Worm (Caenorhabditis elegans) whole organism, L2 larva: ENCODE measurements around the gene srx-58.
"Not testable (repeated sequence)": the region's sequence is repeated elsewhere in the genome, so short reads cannot be mapped to it uniquely, and the experiment has no call there.

Source experiments
- F13H6.1 ChIP-seq: sonication (generic microtip); optimal IDR thresholded peaks from 2 replicates; lab custom pipeline; 2016; ENCODE audit warnings: missing genetic modification characterization, missing compliant biosample characterization
- R02D3.7 ChIP-seq: fragments of 150-350 bp; optimal IDR thresholded peaks from 2 replicates; lab custom pipeline; 2014; ENCODE audit warnings: missing biosample characterization, missing genetic modification characterization
- Y55F3AM.14 ChIP-seq: fragments of 200-800 bp; sonication (Bioruptor generic); optimal IDR thresholded peaks from 2 replicates; lab custom pipeline; 2018; ENCODE audit warnings: mild to moderate bottlenecking, missing genetic modification characterization, missing compliant biosample characterization
- alr-1 ChIP-seq: fragments of 150-350 bp; optimal IDR thresholded peaks from 2 replicates; lab custom pipeline; 2014; ENCODE audit warnings: missing biosample characterization, missing genetic modification characterization
- ama-1 ChIP-seq: fragments of 150-350 bp; optimal IDR thresholded peaks from 2 replicates; lab custom pipeline; 2018; ENCODE audit warnings: inconsistent platforms
- blmp-1 ChIP-seq: sonication (generic microtip); optimal IDR thresholded peaks from 2 replicates; lab custom pipeline; 2017; ENCODE audit warnings: missing genetic modification characterization, mild to moderate bottlenecking, missing compliant biosample characterization, antibody characterized with exemption, moderate library complexity; ENCODE audit not compliant: insufficient read depth
- ceh-16 ChIP-seq: fragments of 150-350 bp; optimal IDR thresholded peaks from 2 replicates; lab custom pipeline; 2014; ENCODE audit warnings: missing biosample characterization, missing genetic modification characterization
- ceh-82 ChIP-seq: fragments of 150-350 bp; optimal IDR thresholded peaks from 2 replicates; lab custom pipeline; 2014; ENCODE audit warnings: missing biosample characterization, missing genetic modification characterization
- crh-2 ChIP-seq: sonication (generic microtip); optimal IDR thresholded peaks from 2 replicates; lab custom pipeline; 2017; ENCODE audit warnings: missing biosample characterization, missing genetic modification characterization
- elt-1 ChIP-seq: fragments of 150-350 bp; optimal IDR thresholded peaks from 2 replicates; lab custom pipeline; 2014; ENCODE audit warnings: missing biosample characterization, missing genetic modification characterization
- fos-1 ChIP-seq: fragments of 150-350 bp; optimal IDR thresholded peaks from 2 replicates; lab custom pipeline; 2014; ENCODE audit warnings: missing biosample characterization, missing genetic modification characterization
- gmeb-1 ChIP-seq: fragments of 150-350 bp; optimal IDR thresholded peaks from 2 replicates; lab custom pipeline; 2014; ENCODE audit warnings: missing biosample characterization, missing genetic modification characterization
- lin-11 ChIP-seq: fragments of 150-350 bp; sonication (generic microtip); optimal IDR thresholded peaks from 2 replicates; lab custom pipeline; 2014; ENCODE audit warnings: missing biosample characterization, missing genetic modification characterization, inconsistent platforms, mixed read lengths
- lin-13 ChIP-seq: fragments of 150-350 bp; optimal IDR thresholded peaks from 2 replicates; lab custom pipeline; 2014; ENCODE audit warnings: missing biosample characterization, missing genetic modification reagents, missing genetic modification characterization
- lin-39 ChIP-seq: fragments of 150-350 bp; optimal IDR thresholded peaks from 2 replicates; lab custom pipeline; 2014; ENCODE audit warnings: missing biosample characterization, missing genetic modification reagents, missing genetic modification characterization
- lsy-2 ChIP-seq, 2 experiments: fragments of 150-350 bp in 1 of 2; sonication (generic microtip) in 1 of 2; optimal IDR thresholded peaks; 2 replicates each; lab custom pipeline; 2014 to 2017; ENCODE audit warnings: missing biosample characterization in 2 of 2, missing genetic modification characterization in 2 of 2
- mbf-1 ChIP-seq: sonication (generic microtip); optimal IDR thresholded peaks from 2 replicates; lab custom pipeline; 2017; ENCODE audit warnings: missing biosample characterization, missing genetic modification characterization
- nhr-10 ChIP-seq: sonication (generic microtip); optimal IDR thresholded peaks from 2 replicates; lab custom pipeline; 2017; ENCODE audit warnings: missing biosample characterization, missing genetic modification characterization
- nhr-11 ChIP-seq: fragments of 150-350 bp; optimal IDR thresholded peaks from 2 replicates; lab custom pipeline; 2014; ENCODE audit warnings: missing biosample characterization, missing genetic modification characterization
- nhr-12 ChIP-seq: fragments of 150-350 bp; optimal IDR thresholded peaks from 2 replicates; lab custom pipeline; 2014; ENCODE audit warnings: missing biosample characterization, missing genetic modification characterization
- nhr-23 ChIP-seq: fragments of 150-350 bp; optimal IDR thresholded peaks from 2 replicates; lab custom pipeline; 2014; ENCODE audit warnings: missing biosample characterization, missing genetic modification reagents, missing genetic modification characterization
- nhr-237 ChIP-seq: fragments of 150-350 bp; optimal IDR thresholded peaks from 2 replicates; lab custom pipeline; 2014; ENCODE audit warnings: missing biosample characterization, missing genetic modification characterization
- nhr-6 ChIP-seq: fragments of 150-350 bp; optimal IDR thresholded peaks from 2 replicates; lab custom pipeline; 2014; ENCODE audit warnings: missing biosample characterization, missing genetic modification characterization
- peb-1 ChIP-seq: fragments of 150-350 bp; optimal IDR thresholded peaks from 2 replicates; lab custom pipeline; 2014; ENCODE audit warnings: missing biosample characterization, missing genetic modification characterization
- sem-4 ChIP-seq: fragments of 150-350 bp; optimal IDR thresholded peaks from 2 replicates; lab custom pipeline; 2014; ENCODE audit warnings: missing biosample characterization, missing genetic modification reagents, missing genetic modification characterization
- skn-1 ChIP-seq: sonication (generic microtip); optimal IDR thresholded peaks from 2 replicates; lab custom pipeline; 2017; ENCODE audit warnings: missing biosample characterization, missing genetic modification characterization
- sma-3 ChIP-seq: sonication (generic microtip); optimal IDR thresholded peaks from 2 replicates; lab custom pipeline; 2016; ENCODE audit warnings: missing genetic modification reagents, missing genetic modification characterization, missing compliant biosample characterization
- sma-9 ChIP-seq, 2 experiments: fragments of 150-350 bp in 1 of 2; sonication (generic microtip) in 1 of 2; optimal IDR thresholded peaks; 2 replicates each; lab custom pipeline; 2014 to 2016; ENCODE audit warnings: missing genetic modification characterization in 2 of 2, mild to moderate bottlenecking in 1 of 2, missing biosample characterization in 1 of 2, missing compliant biosample characterization in 1 of 2, missing genetic modification reagents in 1 of 2, moderate library complexity in 1 of 2
- snpc-4 ChIP-seq: fragments of 150-350 bp; optimal IDR thresholded peaks from 2 replicates; lab custom pipeline; 2014; ENCODE audit warnings: missing biosample characterization, missing genetic modification characterization
- unc-39 ChIP-seq: fragments of 150-350 bp; optimal IDR thresholded peaks from 2 replicates; lab custom pipeline; 2014; ENCODE audit warnings: missing biosample characterization, missing genetic modification characterization
- unc-55 ChIP-seq: fragments of 150-350 bp; sonication (generic microtip); optimal IDR thresholded peaks from 3 replicates; lab custom pipeline; 2014; ENCODE audit warnings: missing biosample characterization, missing genetic modification reagents, missing genetic modification characterization
- unc-62 ChIP-seq: fragments of 150-350 bp; optimal IDR thresholded peaks from 2 replicates; lab custom pipeline; 2014; ENCODE audit warnings: missing biosample characterization, missing genetic modification reagents, missing genetic modification characterization
- ztf-11 ChIP-seq: sonication (generic microtip); optimal IDR thresholded peaks from 2 replicates; lab custom pipeline; 2017; ENCODE audit warnings: missing biosample characterization, missing genetic modification characterization

Gene srx-58

ce11 chrV:15350615-15351014 is 1.9 kb upstream of the srx-58 start, which contains the start of gene clec-231:
TSS of gene clec-231 (minus strand) at chrV:15350715.
- TF ChIP-seq lsy-2 (tag; optimal IDR thresholded peaks at IDR 0.05; lab: Kevin White, UChicago) (no peak), nhr-6 (tag; lab: Kevin White, UChicago) (no peak), skn-1 (no peak), ama-1 (lab: Kevin White, UChicago) (no peak), nhr-11 (tag; lab: Kevin White, UChicago) (no peak), nhr-10 (tag; lab: Kevin White, UChicago) (no peak), elt-1 (no peak)
- TF ChIP-seq, all 48 proteins: peak for 0

DNA sequence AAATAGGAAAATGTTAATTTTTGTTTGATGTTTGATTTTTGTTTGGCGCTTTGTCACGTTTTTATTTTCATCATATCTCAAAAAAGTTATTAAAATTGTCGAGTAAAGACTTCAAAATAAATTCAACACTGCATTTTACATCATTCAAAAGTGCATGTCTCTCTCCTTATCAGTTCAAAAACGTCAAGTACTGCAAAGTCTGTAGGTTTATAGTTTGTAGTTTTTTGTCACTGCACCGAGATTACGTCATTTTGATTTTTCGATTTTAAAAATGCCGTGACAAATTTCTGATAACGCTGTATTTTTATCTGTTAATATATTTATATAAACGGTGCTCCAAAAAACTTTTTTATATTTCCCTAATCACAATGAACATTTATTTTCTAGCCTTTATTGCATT is 2.2 kb downstream of the srx-58 start, which contains the start of gene C29F3.7:
Gene C29F3.7 (plus strand): TSS at position 254 of the 400 bp plus-strand sequence.
- TF ChIP-seq unc-55 (GFP tag; lab: Kevin White, UChicago) (no peak), gmeb-1 (tag; lab: Kevin White, UChicago) (peak; percentile 44), nhr-12 (tag; lab: Kevin White, UChicago) (no peak), sem-4 (tag; lab: Kevin White, UChicago) (no peak), sma-9 (GFP tag; optimal IDR thresholded peaks at IDR 0.05; lab: Kevin White, UChicago) (peak; percentile 87), sma-9 (tag; optimal IDR thresholded peaks at IDR 0.05; lab: Kevin White, UChicago) (no peak), Y55F3AM.14 (no peak), nhr-11 (tag; lab: Kevin White, UChicago) (no peak), sma-3 (no peak), lsy-2 (tag; optimal IDR thresholded peaks at IDR 0.05; lab: Kevin White, UChicago) (no peak), nhr-23 (tag; lab: Kevin White, UChicago) (no peak), fos-1 (tag; lab: Kevin White, UChicago) (peak; percentile 97), blmp-1 (tag; lab: Kevin White, UChicago) (no peak), ama-1 (lab: Kevin White, UChicago) (no peak), nhr-237 (no peak), peb-1 (no peak), mbf-1 (tag; lab: Kevin White, UChicago) (no peak)

DNA sequence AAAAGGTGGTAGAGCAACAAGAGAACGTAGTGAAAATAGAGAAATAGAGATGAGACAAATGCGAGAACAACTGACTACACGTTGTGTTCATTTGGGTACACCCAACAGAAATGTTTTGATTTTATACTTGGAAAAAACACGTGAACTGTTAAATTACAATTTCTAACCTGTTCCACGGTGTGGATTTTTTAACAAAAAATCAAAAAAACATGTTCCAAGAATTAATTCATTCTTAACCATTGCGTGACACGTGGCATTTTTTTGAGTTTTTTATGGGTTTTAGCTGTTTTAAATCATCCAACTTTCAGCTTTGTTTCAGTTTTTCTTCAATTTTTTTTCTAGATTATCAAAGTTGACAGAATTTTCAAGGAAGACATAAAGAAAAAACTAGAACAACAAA is 8.9 kb downstream of the srx-58 start, which contains the start of gene ech-1.1:
Gene ech-1.1 (minus strand): TSS at position 101 of the 400 bp plus-strand sequence.
- not testable (repeated sequence) for TF ChIP-seq nhr-10, lin-11, ceh-16 (tag; lab: Kevin White, UChicago)

ce11 chrV:15367770-15368169 is 15.3 kb downstream of the srx-58 start:
- TF ChIP-seq nhr-23 (tag; lab: Kevin White, UChicago) (no peak), sma-9 (GFP tag; optimal IDR thresholded peaks at IDR 0.05; lab: Kevin White, UChicago) (no peak), sma-9 (tag; optimal IDR thresholded peaks at IDR 0.05; lab: Kevin White, UChicago) (no peak), alr-1 (tag; lab: Kevin White, UChicago) (no peak), F13H6.1 (tag; lab: Kevin White, UChicago) (no peak), ztf-11 (no peak)

ce11 chrV:15369707-15370106 is 17.2 kb downstream of the srx-58 start, which contains the start of gene nhr-269:
TSS of gene nhr-269 (minus strand) at chrV:15369807.
- TF ChIP-seq lin-11 (tag; lab: Kevin White, UChicago) (no peak), snpc-4 (tag; lab: Kevin White, UChicago) (no peak), unc-62 (GFP tag; lab: Kevin White, UChicago) (no peak), ceh-82 (tag; lab: Kevin White, UChicago) (no peak), nhr-23 (tag; lab: Kevin White, UChicago) (no peak), alr-1 (tag; lab: Kevin White, UChicago) (no peak), lin-13 (GFP tag; lab: Kevin White, UChicago) (no peak), nhr-10 (tag; lab: Kevin White, UChicago) (no peak), nhr-12 (tag; lab: Kevin White, UChicago) (no peak), ceh-16 (tag; lab: Kevin White, UChicago) (no peak), elt-1 (no peak), skn-1 (no peak), R02D3.7 (tag; lab: Kevin White, UChicago) (no peak)

DNA sequence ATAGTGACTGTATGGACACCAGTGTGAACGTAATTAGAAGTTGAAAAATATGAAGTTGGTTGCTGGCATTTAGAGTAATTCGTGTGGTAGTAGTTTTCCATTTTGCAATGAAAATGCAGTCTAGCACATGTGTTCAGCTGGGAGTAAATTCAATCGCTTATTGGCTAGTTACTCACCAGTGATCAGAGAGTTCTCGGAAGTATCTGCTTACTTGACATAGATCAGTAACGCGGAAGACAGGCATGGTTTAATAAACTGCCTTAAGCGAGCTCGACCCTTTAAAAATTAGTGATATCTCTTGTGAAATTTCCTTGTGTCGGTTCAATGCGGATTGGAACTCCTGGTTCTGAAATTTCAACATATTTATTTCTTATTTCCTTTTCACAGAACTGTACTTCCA is 23.7 kb downstream of the srx-58 start, which contains the start of gene srh-52:
Gene srh-52 (minus strand): TSS at position 101 of the 400 bp plus-strand sequence.
- TF ChIP-seq blmp-1 (tag; lab: Kevin White, UChicago), result no peak
- TF ChIP-seq Y55F3AM.14, result no peak
- TF ChIP-seq snpc-4 (tag; lab: Kevin White, UChicago), result no peak
- TF ChIP-seq lsy-2 (tag; optimal IDR thresholded peaks at IDR 0.05; lab: Kevin White, UChicago), result no peak
- no peak for TF ChIP-seq lin-39
- TF ChIP-seq ztf-11, result no peak
- TF ChIP-seq nhr-237, result no peak
- TF ChIP-seq nhr-10 (tag; lab: Kevin White, UChicago), result no peak
- no peak for TF ChIP-seq unc-62 (GFP tag; lab: Kevin White, UChicago)
- no peak for TF ChIP-seq unc-39 (tag; lab: Kevin White, UChicago)
- TF ChIP-seq peb-1, result no peak
- TF ChIP-seq crh-2 (tag; lab: Kevin White, UChicago), result no peak
- TF ChIP-seq gmeb-1 (tag; lab: Kevin White, UChicago), result no peak
- no peak for TF ChIP-seq R02D3.7 (tag; lab: Kevin White, UChicago)
- no peak for TF ChIP-seq elt-1
- no peak for TF ChIP-seq nhr-12 (tag; lab: Kevin White, UChicago)
- no peak for TF ChIP-seq sma-9 (GFP tag; optimal IDR thresholded peaks at IDR 0.05; lab: Kevin White, UChicago)
- TF ChIP-seq sma-9 (tag; optimal IDR thresholded peaks at IDR 0.05; lab: Kevin White, UChicago), result no peak
- no peak for TF ChIP-seq unc-55 (GFP tag; lab: Kevin White, UChicago)
- no peak for TF ChIP-seq lin-11 (tag; lab: Kevin White, UChicago)
